Fruit fly (Drosophila melanogaster) whole organism: Measurements from ENCODE around the gene CG7133.

Source experiments
- CG8478 ChIP-seq: fragments of >200 bp; optimal IDR thresholded peaks from 2 replicates; lab custom pipeline; 2018; ENCODE audit warnings: inconsistent platforms
- EcR ChIP-seq, 2 experiments: fragments of >200 bp; optimal IDR thresholded peaks; 2 replicates each; lab custom pipeline; 2017; ENCODE audit warnings: missing biosample characterization in 2 of 2, missing genetic modification characterization in 2 of 2, missing genetic modification reagents in 2 of 2
- psq ChIP-seq: fragments of >200 bp; optimal IDR thresholded peaks from 2 replicates; lab custom pipeline; 2017

- TF ChIP-seq CG8478: no peak
- TF ChIP-seq psq (lab: Kevin White, UChicago): no peak
- TF ChIP-seq EcR (GFP tag; optimal IDR thresholded peaks at IDR 0.05; lab: Kevin White, UChicago): no peak
These were observed at the start of gene CG7133 for dm6 chr3L:22074347-22074971.
